Fruit fly (Drosophila melanogaster): ENCODE measurements around the gene CG4597.
A peak's percentile ranks its signal among the peaks of the same experiment; 100 is the strongest.

CG4597 gene

DNA sequence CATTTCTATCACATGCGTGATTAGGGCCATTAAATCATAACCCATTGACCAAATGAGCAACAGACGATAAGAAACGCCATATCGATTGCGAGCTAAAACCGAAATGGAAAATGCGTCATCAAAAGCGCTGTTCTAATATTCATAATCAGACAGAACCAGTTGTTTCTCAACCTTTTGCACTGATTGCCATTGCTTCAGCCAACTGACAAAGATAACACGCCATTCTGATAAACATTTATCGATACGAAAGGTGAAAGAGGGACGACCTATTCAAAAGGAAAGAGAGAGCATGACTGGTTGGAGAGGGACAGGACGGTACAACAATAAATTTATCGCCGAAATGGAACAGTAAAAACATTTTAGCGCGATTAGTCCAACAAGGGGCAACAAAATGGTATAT is 47.5 kb downstream of the CG4597 start:
- TF ChIP-seq Hr39 (GFP tag; optimal IDR thresholded peaks at IDR 0.05): no peak
- peak; percentile 10 for TF ChIP-seq Eip78C (GFP tag)
- no peak for TF ChIP-seq fkh (GFP tag; optimal IDR thresholded peaks at IDR 0.05)
- no peak for TF ChIP-seq pdm3 (GFP tag; optimal IDR thresholded peaks at IDR 0.05)
- no peak for TF ChIP-seq CG1621 (tag; optimal IDR thresholded peaks at IDR 0.05)
- no peak for TF ChIP-seq Lpt (GFP tag; optimal IDR thresholded peaks at IDR 0.05)
- TF ChIP-seq CG10669 (GFP tag; optimal IDR thresholded peaks at IDR 0.05): no peak
- peak; percentile 21 for TF ChIP-seq Eip93F (GFP tag; optimal IDR thresholded peaks at IDR 0.05)
- TF ChIP-seq Sox14 (GFP tag; optimal IDR thresholded peaks at IDR 0.05): peak; percentile 6
- no peak for TF ChIP-seq CG3032 (tag; optimal IDR thresholded peaks at IDR 0.05)
- no peak for TF ChIP-seq CG6276 (GFP tag; optimal IDR thresholded peaks at IDR 0.05)
- no peak for TF ChIP-seq topi (GFP tag; optimal IDR thresholded peaks at IDR 0.05)
- TF ChIP-seq CG6854 (GFP tag; optimal IDR thresholded peaks at IDR 0.05): no peak
- TF ChIP-seq Met (GFP tag; optimal IDR thresholded peaks at IDR 0.05): no peak
- no peak for TF ChIP-seq dsx (GFP tag; optimal IDR thresholded peaks at IDR 0.05; ENCODE audit: poor library complexity, severe bottlenecking)
- no peak for TF ChIP-seq CG6792 (GFP tag; optimal IDR thresholded peaks at IDR 0.05)
- TF ChIP-seq CG11902 (GFP tag; optimal IDR thresholded peaks at IDR 0.05): no peak
- no peak for TF ChIP-seq Hr4 (GFP tag; optimal IDR thresholded peaks at IDR 0.05)
- TF ChIP-seq fd59A (GFP tag; optimal IDR thresholded peaks at IDR 0.05): no peak
- TF ChIP-seq CG15336 (GFP tag; IDR thresholded peaks at IDR 0.05): no peak
- no peak for TF ChIP-seq Blimp-1 (GFP tag; optimal IDR thresholded peaks at IDR 0.05)
- peak; percentile 93 for TF ChIP-seq vri (GFP tag; optimal IDR thresholded peaks at IDR 0.05)
- TF ChIP-seq dac (GFP tag; optimal IDR thresholded peaks at IDR 0.05): no peak
- no peak for TF ChIP-seq CG16779 (tag; optimal IDR thresholded peaks at IDR 0.05)
- TF ChIP-seq esn (GFP tag; optimal IDR thresholded peaks at IDR 0.05): no peak
- TF ChIP-seq CG34406 (GFP tag; optimal IDR thresholded peaks at IDR 0.05): no peak

- TF ChIP-seq Ets21C (GFP tag; optimal IDR thresholded peaks at IDR 0.05) (no peak), Sox15 (GFP tag; optimal IDR thresholded peaks at IDR 0.05) (no peak), CG8119 (GFP tag; IDR thresholded peaks at IDR 0.05) (no peak), fd85E (GFP tag; optimal IDR thresholded peaks at IDR 0.05) (no peak), spab (GFP tag; optimal IDR thresholded peaks at IDR 0.05) (no peak), CG4318 (GFP tag; optimal IDR thresholded peaks at IDR 0.05) (no peak), Hr38 (GFP tag; optimal IDR thresholded peaks at IDR 0.05) (no peak), Sox102F (GFP tag; optimal IDR thresholded peaks at IDR 0.05) (no peak), CG11294 (GFP tag; IDR thresholded peaks at IDR 0.05) (no peak), CG10631 (GFP tag; optimal IDR thresholded peaks at IDR 0.05) (no peak), Lpt (GFP tag; optimal IDR thresholded peaks at IDR 0.05) (no peak), Eip75B (GFP tag; optimal IDR thresholded peaks at IDR 0.05) (no peak), Eip78C (GFP tag) (no peak), CG7368 (GFP tag; optimal IDR thresholded peaks at IDR 0.05) (no peak), Gug (GFP tag; IDR thresholded peaks at IDR 0.05) (no peak), vri (GFP tag; optimal IDR thresholded peaks at IDR 0.05) (no peak), CG10669 (GFP tag; optimal IDR thresholded peaks at IDR 0.05) (no peak), dsx (GFP tag; optimal IDR thresholded peaks at IDR 0.05; ENCODE audit: poor library complexity, severe bottlenecking) (no peak), CG6276 (GFP tag; optimal IDR thresholded peaks at IDR 0.05) (no peak), CG6792 (GFP tag; optimal IDR thresholded peaks at IDR 0.05) (no peak)
Observed at dm6 chr3L:5178903-5179302, 49.6 kb downstream of the CG4597 start.
